Worm (Caenorhabditis elegans) whole organism, early embryonic: ENCODE data around the gene clc-6.

Source experiments
- B0310.2 ChIP-seq: sonication (generic microtip); optimal IDR thresholded peaks from 2 replicates; lab custom pipeline; 2016; ENCODE audit warnings: mild to moderate bottlenecking, missing genetic modification characterization, missing compliant biosample characterization
- F13C5.2 ChIP-seq: sonication (generic microtip); optimal IDR thresholded peaks from 2 replicates; lab custom pipeline; 2017; ENCODE audit warnings: mild to moderate bottlenecking, missing genetic modification characterization, inconsistent platforms, missing compliant biosample characterization
- ama-1 ChIP-seq: fragments of 150-350 bp; optimal IDR thresholded peaks from 2 replicates; lab custom pipeline; 2014
- ceh-13 ChIP-seq: fragments of 200-800 bp; sonication (Bioruptor generic); optimal IDR thresholded peaks from 2 replicates; lab custom pipeline; 2018; ENCODE audit warnings: mild to moderate bottlenecking, missing genetic modification characterization, missing compliant biosample characterization
- ceh-36 ChIP-seq: sonication (generic microtip); optimal IDR thresholded peaks from 2 replicates; lab custom pipeline; 2016; ENCODE audit warnings: missing genetic modification characterization, inconsistent platforms, missing compliant biosample characterization
- ets-7 ChIP-seq: sonication (generic microtip); optimal IDR thresholded peaks from 2 replicates; lab custom pipeline; 2016; ENCODE audit warnings: missing genotype, missing genetic modification characterization, missing compliant biosample characterization
- flt-1 ChIP-seq: fragments of 200-800 bp; sonication (Bioruptor generic); IDR thresholded peaks from 2 replicates; pipeline ENCODE4 v1.3.6; 2022; ENCODE audit warnings: missing genetic modification characterization, missing compliant biosample characterization
- hmbx-1 ChIP-seq: sonication (generic microtip); optimal IDR thresholded peaks from 2 replicates; lab custom pipeline; 2016; ENCODE audit warnings: mild to moderate bottlenecking, missing genetic modification characterization, missing compliant biosample characterization
- hmg-4 ChIP-seq: fragments of 200-800 bp; sonication (Bioruptor generic); optimal IDR thresholded peaks from 2 replicates; lab custom pipeline; 2018; ENCODE audit warnings: mild to moderate bottlenecking, missing genetic modification characterization, missing compliant biosample characterization
- pes-1 ChIP-seq: fragments of 200-800 bp; sonication (Bioruptor generic); IDR thresholded peaks from 2 replicates; pipeline ENCODE4 v1.3.6; 2022; ENCODE audit warnings: missing genetic modification reagents, missing genetic modification characterization, missing compliant biosample characterization
- scrt-1 ChIP-seq: fragments of 200-800 bp; sonication (Bioruptor generic); IDR thresholded peaks from 2 replicates; pipeline ENCODE4 v1.3.6; 2022; ENCODE audit warnings: missing genetic modification characterization, missing compliant biosample characterization
- sea-1 ChIP-seq: fragments of 200-800 bp; sonication (Bioruptor generic); conservative IDR thresholded peaks from 2 replicates; pipeline ENCODE4 v1.3.6; 2022; ENCODE audit warnings: missing genetic modification characterization, missing compliant biosample characterization
- tbx-11 ChIP-seq: fragments of 200-800 bp; sonication (Bioruptor generic); IDR thresholded peaks from 2 replicates; pipeline ENCODE4 v1.3.6; 2022; ENCODE audit warnings: missing genetic modification characterization, missing compliant biosample characterization
- tra-4 ChIP-seq: sonication (generic microtip); optimal IDR thresholded peaks from 2 replicates; lab custom pipeline; 2017; ENCODE audit warnings: missing genetic modification characterization, missing compliant biosample characterization

DNA sequence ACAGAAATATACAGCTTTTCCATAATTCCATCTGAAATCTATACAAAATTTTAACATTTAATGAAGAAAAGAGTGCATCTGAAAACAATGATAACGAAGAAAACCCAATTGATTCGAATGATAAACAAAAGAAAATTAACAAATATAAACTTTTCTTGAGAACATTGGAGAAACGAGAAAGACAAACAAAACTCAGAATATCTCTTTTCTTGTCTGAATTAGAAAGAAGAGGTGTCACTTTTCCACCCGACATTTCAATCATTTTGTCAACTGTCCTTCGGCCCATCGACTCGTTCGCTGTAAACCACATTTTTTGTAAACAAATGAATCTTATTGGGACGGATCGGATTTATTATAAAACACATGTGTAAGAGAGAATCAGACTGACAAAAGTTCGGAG, 30.0 kb upstream of the clc-6 start, which contains the start of gene bgal-1:
- TF ChIP-seq ceh-13 (no peak), ama-1 (lab: Kevin White, UChicago) (no peak), tra-4 (tag; lab: Kevin White, UChicago) (no peak), tbx-11 (GFP tag; lab: Robert Waterston, UW) (no peak), pes-1 (GFP tag; lab: Robert Waterston, UW) (no peak), flt-1 (GFP tag; lab: Robert Waterston, UW) (no peak), ets-7 (tag; lab: Kevin White, UChicago) (no peak), F13C5.2 (no peak), hmbx-1 (tag; lab: Kevin White, UChicago) (no peak), sea-1 (GFP tag; lab: Robert Waterston, UW) (no peak), ceh-36 (tag; lab: Kevin White, UChicago) (no peak), hmg-4 (no peak), scrt-1 (GFP tag; lab: Robert Waterston, UW) (no peak), B0310.2 (no peak)
